Fruit fly (Drosophila melanogaster): ENCODE measurements around the gene CG9098.
A peak's percentile ranks its signal among the peaks of the same experiment; 100 is the strongest.

CG9098 gene

dm6 chr2L:6051212-6051621 lies 39.1 kb upstream of the CG9098 start (continued):
- TF ChIP-seq CG32772 (GFP tag; IDR thresholded peaks at IDR 0.05) (peak; percentile 72), br (optimal IDR thresholded peaks at IDR 0.05) (no peak), CG10959 (GFP tag; IDR thresholded peaks at IDR 0.05) (peak; percentile 93), sima (GFP tag; optimal IDR thresholded peaks at IDR 0.05) (peak; percentile 92), BEAF-32 (GFP tag; optimal IDR thresholded peaks at IDR 0.05) (no peak), btn (GFP tag; optimal IDR thresholded peaks at IDR 0.05) (peak; percentile 94), CG3065 (GFP tag; optimal IDR thresholded peaks at IDR 0.05) (peak; percentile 80), Opbp (GFP tag; IDR thresholded peaks at IDR 0.05; ENCODE audit: partially characterized antibody) (no peak), Deaf1 (tag; optimal IDR thresholded peaks at IDR 0.05) (peak; percentile 84), CG17802 (tag; optimal IDR thresholded peaks at IDR 0.05) (peak; percentile 65), ase (GFP tag; IDR thresholded peaks at IDR 0.05) (peak; percentile 83), caup (GFP tag; optimal IDR thresholded peaks at IDR 0.05; ENCODE audit: severe bottlenecking) (peak; percentile 97), CG12659 (GFP tag; optimal IDR thresholded peaks at IDR 0.05) (peak; percentile 97), ci (GFP tag; IDR thresholded peaks at IDR 0.05) (peak; percentile 99), CG5953 (GFP tag; IDR thresholded peaks at IDR 0.05) (peak; percentile 90), CG15696 (tag; optimal IDR thresholded peaks at IDR 0.05) (peak; percentile 89), tin (GFP tag; optimal IDR thresholded peaks at IDR 0.05) (peak; percentile 93), scrt (GFP tag; optimal IDR thresholded peaks at IDR 0.05) (peak; percentile 96), crp (GFP tag; optimal IDR thresholded peaks at IDR 0.05) (peak in 1 of 2 experiments; percentile 62), Gsc (GFP tag; IDR thresholded peaks at IDR 0.05) (no peak; the same call in 1 of the 2 replicates), corto (GFP tag; optimal IDR thresholded peaks at IDR 0.05) (peak; percentile 92), BtbVII (GFP tag; optimal IDR thresholded peaks at IDR 0.05) (peak; percentile 97), sens (GFP tag) (peak; percentile 99), Fer1 (GFP tag; optimal IDR thresholded peaks at IDR 0.05) (peak; percentile 99), CG12299 (tag; optimal IDR thresholded peaks at IDR 0.05) (peak; percentile 97), sim (GFP tag; IDR thresholded peaks at IDR 0.05) (peak; percentile 91), CG11696 (GFP tag; IDR thresholded peaks at IDR 0.05) (peak; percentile 88), slp2 (GFP tag; optimal IDR thresholded peaks at IDR 0.05) (peak; percentile 83), repo (GFP tag; optimal IDR thresholded peaks at IDR 0.05) (peak; percentile 95), Hsf (GFP tag; optimal IDR thresholded peaks at IDR 0.05) (peak; percentile 94), Doc2 (GFP tag; IDR thresholded peaks at IDR 0.05) (no peak), CG31388 (GFP tag; optimal IDR thresholded peaks at IDR 0.05) (peak; percentile 71), CG6765 (GFP tag; optimal IDR thresholded peaks at IDR 0.05) (peak; percentile 96), bab2 (GFP tag; optimal IDR thresholded peaks at IDR 0.05) (peak; percentile 94), CG4360 (GFP tag; IDR thresholded peaks at IDR 0.05) (peak; percentile 55; the same call in 1 of the 2 replicates), CG1024 (GFP tag; IDR thresholded peaks at IDR 0.05) (peak; percentile 86), ash1 (GFP tag; optimal IDR thresholded peaks at IDR 0.05) (peak; percentile 76), E2f2 (GFP tag; IDR thresholded peaks at IDR 0.05) (peak; percentile 80), Atf6 (GFP tag; IDR thresholded peaks at IDR 0.05) (peak; percentile 97), twi (tag; optimal IDR thresholded peaks at IDR 0.05) (peak; percentile 89), Lpt (GFP tag; optimal IDR thresholded peaks at IDR 0.05) (no peak), Doc3 (GFP tag; IDR thresholded peaks at IDR 0.05; ENCODE audit: partially characterized antibody) (no peak), CG4854 (GFP tag; optimal IDR thresholded peaks at IDR 0.05) (peak; percentile 95), nau (GFP tag; optimal IDR thresholded peaks at IDR 0.05) (no peak), inv (GFP tag; IDR thresholded peaks at IDR 0.05; ENCODE audit: partially characterized antibody) (no peak), Bgb (GFP tag; IDR thresholded peaks at IDR 0.05; ENCODE audit: partially characterized antibody) (no peak), ems (GFP tag; optimal IDR thresholded peaks at IDR 0.05) (peak; percentile 95), bcd (GFP tag; optimal IDR thresholded peaks at IDR 0.05) (peak; percentile 94), CG4820 (GFP tag; optimal IDR thresholded peaks at IDR 0.05) (peak; percentile 100), exex (tag; optimal IDR thresholded peaks at IDR 0.05) (peak; percentile 82), CG7839 (tag; optimal IDR thresholded peaks at IDR 0.05) (peak; percentile 96)

All from whole organism, embryonic.